Worm (Caenorhabditis elegans): Measurements from ENCODE around the gene Y50E8A.5.
A peak's percentile ranks its signal among the peaks of the same experiment; 100 is the strongest.

The Y50E8A.5 gene

ce11 chrV:14689060-14689750 is 47.5 kb downstream of the Y50E8A.5 start, which contains the start of gene gasr-8:
Gene gasr-8, plus strand, starts transcription at chrV:14689110.
- TF ChIP-seq med-1 (GFP tag; optimal IDR thresholded peaks at IDR 0.05; ENCODE audit: insufficient read depth) (peak; percentile 2), ztf-29 (GFP tag; IDR thresholded peaks at IDR 0.05) (no peak), ztf-23 (GFP tag; IDR thresholded peaks at IDR 0.05) (no peak), T22C8.4 (GFP tag; IDR thresholded peaks at IDR 0.05) (peak; percentile 34; the same call in 1 of the 2 replicates), flt-1 (GFP tag; IDR thresholded peaks at IDR 0.05) (peak; percentile 88), ref-1 (GFP tag; conservative IDR thresholded peaks at IDR 0.05) (no peak), cog-1 (tag; optimal IDR thresholded peaks at IDR 0.05) (no peak), tab-1 (GFP tag; IDR thresholded peaks at IDR 0.05) (peak; percentile 79), klf-2 (GFP tag; conservative IDR thresholded peaks at IDR 0.05) (0 out of 2 replicates have a peak, but pooled peaks have one; percentile 61)

ce11 chrV:14688097-14688912 is 48.4 kb downstream of the Y50E8A.5 start, which contains the start of gene C47E8.11:
Gene C47E8.11, plus strand, starts transcription at chrV:14688616.
- no peak for TF ChIP-seq klf-2 (GFP tag; conservative IDR thresholded peaks at IDR 0.05)

- TF ChIP-seq T22C8.4 (GFP tag; IDR thresholded peaks at IDR 0.05), result no peak
- no peak for TF ChIP-seq flt-1 (GFP tag; IDR thresholded peaks at IDR 0.05)
Observed at ce11 chrV:14687106-14687964, 49.4 kb downstream of the Y50E8A.5 start.

DNA sequence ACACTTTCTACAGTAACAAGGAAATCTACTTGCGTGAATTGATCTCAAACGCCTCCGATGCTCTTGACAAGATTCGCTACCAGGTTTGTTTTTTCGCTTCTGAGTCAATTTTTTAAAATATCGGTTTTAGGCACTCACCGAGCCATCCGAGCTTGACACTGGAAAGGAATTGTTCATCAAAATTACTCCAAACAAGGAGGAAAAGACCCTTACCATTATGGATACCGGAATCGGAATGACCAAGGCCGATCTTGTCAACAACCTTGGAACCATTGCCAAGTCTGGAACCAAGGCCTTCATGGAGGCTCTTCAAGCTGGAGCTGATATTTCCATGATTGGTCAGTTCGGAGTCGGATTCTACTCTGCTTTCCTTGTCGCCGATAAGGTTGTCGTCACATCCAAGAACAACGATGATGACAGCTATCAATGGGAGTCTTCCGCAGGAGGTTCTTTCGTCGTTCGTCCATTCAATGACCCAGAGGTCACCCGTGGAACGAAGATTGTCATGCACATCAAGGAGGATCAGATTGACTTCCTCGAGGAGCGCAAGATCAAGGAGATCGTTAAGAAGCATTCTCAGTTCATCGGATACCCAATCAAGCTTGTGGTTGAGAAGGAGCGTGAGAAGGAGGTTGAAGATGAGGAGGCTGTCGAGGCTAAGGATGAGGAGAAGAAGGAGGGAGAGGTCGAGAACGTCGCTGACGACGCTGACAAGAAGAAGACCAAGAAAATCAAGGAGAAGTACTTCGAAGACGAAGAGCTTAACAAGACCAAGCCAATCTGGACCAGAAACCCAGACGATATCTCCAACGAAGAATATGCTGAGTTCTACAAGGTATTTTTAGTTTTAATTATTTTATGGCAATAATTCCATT is 50.3 kb downstream of the Y50E8A.5 start:
- TF ChIP-seq ref-1 (GFP tag; conservative IDR thresholded peaks at IDR 0.05) (no peak), ztf-29 (GFP tag; IDR thresholded peaks at IDR 0.05) (no peak), med-1 (GFP tag; optimal IDR thresholded peaks at IDR 0.05; ENCODE audit: insufficient read depth) (no peak), cog-1 (tag; optimal IDR thresholded peaks at IDR 0.05) (no peak), klf-2 (GFP tag; conservative IDR thresholded peaks at IDR 0.05) (no peak), tab-1 (GFP tag; IDR thresholded peaks at IDR 0.05) (no peak), flt-1 (GFP tag; IDR thresholded peaks at IDR 0.05) (no peak), ztf-23 (GFP tag; IDR thresholded peaks at IDR 0.05) (no peak), T22C8.4 (GFP tag; IDR thresholded peaks at IDR 0.05) (no peak)

DNA sequence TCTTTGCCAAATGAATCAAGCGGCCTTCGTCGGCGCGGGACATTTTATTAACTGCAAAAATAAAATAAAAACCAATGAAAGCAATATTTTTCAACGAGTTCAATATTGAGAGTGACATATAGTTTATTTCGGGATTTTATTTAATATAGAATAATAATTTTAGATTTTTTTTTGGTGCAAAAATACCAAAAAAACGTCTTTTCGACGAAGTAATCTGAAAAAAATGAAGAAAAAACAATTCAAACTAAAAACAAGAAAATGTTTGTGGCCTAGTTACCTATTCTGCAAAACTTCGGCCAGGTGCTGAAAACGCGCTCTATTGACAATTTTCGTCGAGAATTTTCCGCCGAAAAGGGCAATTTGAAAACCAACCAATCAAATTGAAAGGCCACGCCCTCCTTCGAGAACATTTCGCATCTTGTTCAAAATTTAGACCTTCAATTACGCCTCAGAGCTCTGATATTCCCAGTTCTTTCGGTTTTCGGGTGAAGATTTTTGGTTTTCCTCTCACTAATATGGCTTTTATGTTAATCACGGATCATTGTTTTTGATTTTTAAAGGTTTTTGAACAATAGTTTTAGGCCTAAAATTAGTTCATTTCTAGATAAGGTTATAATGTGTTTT is 51.2 kb downstream of the Y50E8A.5 start, which contains the start of gene C47E8.4:
TSS of gene C47E8.4 (minus strand) at position 51 of the 624 bp plus-strand sequence.
- no peak for TF ChIP-seq med-1 (GFP tag; optimal IDR thresholded peaks at IDR 0.05; ENCODE audit: insufficient read depth)
- peak; percentile 90 for TF ChIP-seq cog-1 (tag; optimal IDR thresholded peaks at IDR 0.05)
- peak; percentile 69 for TF ChIP-seq flt-1 (GFP tag; IDR thresholded peaks at IDR 0.05)
- TF ChIP-seq T22C8.4 (GFP tag; IDR thresholded peaks at IDR 0.05), result 0 out of 2 replicates have a peak, but pooled peaks have one; percentile 50
- TF ChIP-seq ztf-23 (GFP tag; IDR thresholded peaks at IDR 0.05), result peak; percentile 88

Data from whole organism, midembryonic.